Worm (Caenorhabditis elegans): ENCODE results near the gene C29F7.3.

C29F7.3 gene

ce11 chrX:13415722-13416121 lies 4.0 kb downstream of the C29F7.3 start, which contains the start of gene C29F7.2 (continued):
- TF ChIP-seq dve-1 (tag; optimal IDR thresholded peaks at IDR 0.05; ENCODE audit: insufficient read depth): peak; percentile 84
- no peak for TF ChIP-seq zag-1 (tag; optimal IDR thresholded peaks at IDR 0.05)
- TF ChIP-seq zfp-3 (GFP tag; conservative IDR thresholded peaks at IDR 0.05): no peak
- TF ChIP-seq daf-16 (GFP tag; optimal IDR thresholded peaks at IDR 0.05): peak in 1 of 2 experiments; percentile 2
- TF ChIP-seq daf-16 (tag; optimal IDR thresholded peaks at IDR 0.05): peak; percentile 91
- no peak for TF ChIP-seq lin-13 (GFP tag; optimal IDR thresholded peaks at IDR 0.05)
- TF ChIP-seq T26A8.4 (GFP tag; IDR thresholded peaks at IDR 0.05): no peak
- TF ChIP-seq set-16 (GFP tag; IDR thresholded peaks at IDR 0.05): no peak
- peak in 1 of 2 experiments; percentile 28 for TF ChIP-seq hif-1 (tag; optimal IDR thresholded peaks at IDR 0.05)
- no peak for TF ChIP-seq lin-38 (GFP tag; IDR thresholded peaks at IDR 0.05)
- TF ChIP-seq mdt-29 (GFP tag; IDR thresholded peaks at IDR 0.05): no peak
- TF ChIP-seq lir-3 (tag; optimal IDR thresholded peaks at IDR 0.05): no peak
- no peak for TF ChIP-seq nhr-41 (GFP tag; IDR thresholded peaks at IDR 0.05)
- no peak for TF ChIP-seq F26F4.8 (GFP tag; conservative IDR thresholded peaks at IDR 0.05)
- no peak for TF ChIP-seq ctbp-1 (GFP tag; IDR thresholded peaks at IDR 0.05)
- no peak for TF ChIP-seq lin-1 (GFP tag; IDR thresholded peaks at IDR 0.05)
- no peak for TF ChIP-seq snpc-4 (tag; optimal IDR thresholded peaks at IDR 0.05)
- TF ChIP-seq lim-7 (GFP tag; IDR thresholded peaks at IDR 0.05): no peak
- no peak for TF ChIP-seq mes-2 (tag; optimal IDR thresholded peaks at IDR 0.05; ENCODE audit: poor library complexity, severe bottlenecking)
- peak; percentile 31 for TF ChIP-seq nhr-48 (tag; optimal IDR thresholded peaks at IDR 0.05)
- TF ChIP-seq T20F7.1 (GFP tag; optimal IDR thresholded peaks at IDR 0.05): no peak
- no peak for TF ChIP-seq ceh-20 (GFP tag; IDR thresholded peaks at IDR 0.05)
- TF ChIP-seq egl-43 (GFP tag; IDR thresholded peaks at IDR 0.05): no peak
- TF ChIP-seq F49E8.2 (tag; optimal IDR thresholded peaks at IDR 0.05; ENCODE audit: borderline replicate concordance): no peak
- no peak for TF ChIP-seq nhr-11 (tag; optimal IDR thresholded peaks at IDR 0.05)
- TF ChIP-seq snpc-1.2 (GFP tag; IDR thresholded peaks at IDR 0.05): no peak
- TF ChIP-seq Y5F2A.4 (GFP tag; optimal IDR thresholded peaks at IDR 0.05): no peak
- TF ChIP-seq nhr-6 (tag; optimal IDR thresholded peaks at IDR 0.05): no peak
- TF ChIP-seq hlh-30 (tag; optimal IDR thresholded peaks at IDR 0.05; ENCODE audit: insufficient read depth): peak; percentile 10
- TF ChIP-seq nhr-237 (tag; optimal IDR thresholded peaks at IDR 0.05): no peak
- TF ChIP-seq fos-1 (tag; optimal IDR thresholded peaks at IDR 0.05): no peak

ce11 chrX:13414974-13415373 lies 4.8 kb downstream of the C29F7.3 start:
- peak; percentile 14 for TF ChIP-seq nhr-77 (tag; optimal IDR thresholded peaks at IDR 0.05)
- TF ChIP-seq mdt-29 (GFP tag; IDR thresholded peaks at IDR 0.05): 0 out of 2 replicates have a peak, but pooled peaks have one; percentile 24
- peak; percentile 59; the same call in 1 of the 2 replicates for TF ChIP-seq lin-1 (GFP tag; IDR thresholded peaks at IDR 0.05)
- peak; percentile 34 for TF ChIP-seq nhr-48 (tag; optimal IDR thresholded peaks at IDR 0.05)
- peak; percentile 45 for TF ChIP-seq rbr-2 (tag; optimal IDR thresholded peaks at IDR 0.05)
- no peak for TF ChIP-seq ceh-62 (tag; optimal IDR thresholded peaks at IDR 0.05)
- TF ChIP-seq lin-38 (GFP tag; IDR thresholded peaks at IDR 0.05): no peak; the same call in 1 of the 2 replicates
- TF ChIP-seq mdl-1 (tag; optimal IDR thresholded peaks at IDR 0.05): peak in 1 of 2 experiments; percentile 13
- TF ChIP-seq attf-4 (tag; optimal IDR thresholded peaks at IDR 0.05): no peak
- TF ChIP-seq lir-3 (tag; optimal IDR thresholded peaks at IDR 0.05): peak; percentile 21
- TF ChIP-seq ceh-28 (tag; optimal IDR thresholded peaks at IDR 0.05): no peak
- TF ChIP-seq aha-1 (tag): peak; percentile 89
- TF ChIP-seq vab-7 (GFP tag; IDR thresholded peaks at IDR 0.05): peak; percentile 90
- 0 out of 2 replicates have a peak, but pooled peaks have one; percentile 35 for TF ChIP-seq dmd-9 (GFP tag; IDR thresholded peaks at IDR 0.05)
- TF ChIP-seq tra-1 (GFP tag; IDR thresholded peaks at IDR 0.05): peak; percentile 76
- no peak for TF ChIP-seq snpc-4 (tag; optimal IDR thresholded peaks at IDR 0.05)
- peak; percentile 71; the same call in 1 of the 2 replicates for TF ChIP-seq arid-1 (GFP tag; conservative IDR thresholded peaks at IDR 0.05)
- peak; percentile 70 for TF ChIP-seq mes-2 (tag; optimal IDR thresholded peaks at IDR 0.05; ENCODE audit: poor library complexity, severe bottlenecking)
- peak; percentile 13 for TF ChIP-seq spr-1 (tag; optimal IDR thresholded peaks at IDR 0.05)
- TF ChIP-seq ama-1 (optimal IDR thresholded peaks at IDR 0.05): no peak
- TF ChIP-seq nhr-28 (tag; optimal IDR thresholded peaks at IDR 0.05): peak; percentile 43
- peak; percentile 53; the same call in 1 of the 2 replicates for TF ChIP-seq daf-8 (GFP tag; IDR thresholded peaks at IDR 0.05)
- peak; percentile 47; the same call in 1 of the 2 replicates for TF ChIP-seq T26A8.4 (GFP tag; IDR thresholded peaks at IDR 0.05)
- TF ChIP-seq lim-7 (GFP tag; IDR thresholded peaks at IDR 0.05): peak; percentile 76
- 0 out of 2 replicates have a peak, but pooled peaks have one; percentile 12 for TF ChIP-seq nhr-42 (GFP tag; IDR thresholded peaks at IDR 0.05)
- TF ChIP-seq T20F7.1 (GFP tag; optimal IDR thresholded peaks at IDR 0.05): no peak
- TF ChIP-seq zip-2 (tag; optimal IDR thresholded peaks at IDR 0.05): no peak
- TF ChIP-seq nhr-25 (tag; optimal IDR thresholded peaks at IDR 0.05; ENCODE audit: borderline replicate concordance, insufficient read depth): no peak
- TF ChIP-seq dmd-8 (GFP tag; IDR thresholded peaks at IDR 0.05): 0 out of 2 replicates have a peak, but pooled peaks have one; percentile 17

Data from whole organism, L4 larva.